Worm (Caenorhabditis elegans) whole organism, late embryonic: ENCODE data around the gene W07G4.5.

Source experiments
- C08G9.2 ChIP-seq: sonication (generic microtip); optimal IDR thresholded peaks from 2 replicates; lab custom pipeline; 2016; ENCODE audit warnings: mild to moderate bottlenecking, missing genetic modification characterization, moderate library complexity, missing compliant biosample characterization
- C38D4.7 ChIP-seq: fragments of 200-800 bp; sonication (Bioruptor generic); optimal IDR thresholded peaks from 2 replicates; lab custom pipeline; 2018; ENCODE audit warnings: mild to moderate bottlenecking, missing genetic modification characterization, moderate library complexity, missing compliant biosample characterization
- F13H6.1 ChIP-seq: sonication (generic microtip); optimal IDR thresholded peaks from 2 replicates; lab custom pipeline; 2016; ENCODE audit warnings: missing genetic modification characterization, missing compliant biosample characterization
- K02D7.2 ChIP-seq: sonication (generic microtip); optimal IDR thresholded peaks from 2 replicates; lab custom pipeline; 2017; ENCODE audit warnings: mild to moderate bottlenecking, missing genetic modification characterization, missing compliant biosample characterization
- T23F11.4 ChIP-seq: fragments of 200-800 bp; sonication (Bioruptor generic); optimal IDR thresholded peaks from 2 replicates; lab custom pipeline; 2018; ENCODE audit warnings: mild to moderate bottlenecking, missing genetic modification characterization, missing compliant biosample characterization
- Y22D7AL.16 ChIP-seq: sonication (generic microtip); optimal IDR thresholded peaks from 2 replicates; lab custom pipeline; 2016; ENCODE audit warnings: missing genetic modification characterization, missing compliant biosample characterization
- ama-1 ChIP-seq: fragments of 150-350 bp; optimal IDR thresholded peaks from 2 replicates; lab custom pipeline; 2014
- ceh-14 ChIP-seq: sonication (generic microtip); optimal IDR thresholded peaks from 2 replicates; lab custom pipeline; 2016; ENCODE audit warnings: missing genotype, missing genetic modification characterization, missing compliant biosample characterization
- ceh-18 ChIP-seq: sonication (generic microtip); optimal IDR thresholded peaks from 2 replicates; lab custom pipeline; 2016; ENCODE audit warnings: missing genetic modification characterization, missing compliant biosample characterization
- ceh-19 ChIP-seq: fragments of 200-800 bp; sonication (Bioruptor generic); optimal IDR thresholded peaks from 2 replicates; lab custom pipeline; 2018; ENCODE audit warnings: mild to moderate bottlenecking, missing genetic modification characterization, missing compliant biosample characterization
- ceh-2 ChIP-seq: sonication (generic microtip); optimal IDR thresholded peaks from 2 replicates; lab custom pipeline; 2016; ENCODE audit warnings: missing genotype, missing genetic modification characterization, missing compliant biosample characterization
- ceh-22 ChIP-seq: sonication (generic microtip); optimal IDR thresholded peaks from 2 replicates; lab custom pipeline; 2017; ENCODE audit warnings: missing biosample characterization, missing genetic modification characterization
- ceh-24 ChIP-seq: sonication (generic microtip); optimal IDR thresholded peaks from 2 replicates; lab custom pipeline; 2016; ENCODE audit warnings: mild to moderate bottlenecking, missing genetic modification characterization, missing compliant biosample characterization
- ceh-30 ChIP-seq: fragments of 150-350 bp; optimal IDR thresholded peaks from 2 replicates; lab custom pipeline; 2014; ENCODE audit warnings: missing biosample characterization, missing genetic modification characterization
- che-1 ChIP-seq: sonication (generic microtip); optimal IDR thresholded peaks from 2 replicates; lab custom pipeline; 2016; ENCODE audit warnings: mild to moderate bottlenecking, missing genetic modification characterization, missing compliant biosample characterization
- dmd-4 ChIP-seq: sonication (generic microtip); optimal IDR thresholded peaks from 2 replicates; lab custom pipeline; 2016; ENCODE audit warnings: borderline replicate concordance, missing genetic modification characterization, missing compliant biosample characterization
- dve-1 ChIP-seq: sonication (generic microtip); optimal IDR thresholded peaks from 2 replicates; lab custom pipeline; 2017; ENCODE audit warnings: antibody characterized with exemption, mild to moderate bottlenecking, missing genetic modification characterization, missing compliant biosample characterization
- ets-4 ChIP-seq: sonication (generic microtip); optimal IDR thresholded peaks from 2 replicates; lab custom pipeline; 2016; ENCODE audit warnings: missing genetic modification characterization, missing compliant biosample characterization
- eyg-1 ChIP-seq: sonication (generic microtip); optimal IDR thresholded peaks from 2 replicates; lab custom pipeline; 2016; ENCODE audit warnings: missing genotype, missing genetic modification characterization, missing compliant biosample characterization
- fax-1 ChIP-seq: sonication (generic microtip); optimal IDR thresholded peaks from 2 replicates; lab custom pipeline; 2016; ENCODE audit warnings: missing genotype, missing genetic modification characterization, missing compliant biosample characterization
- fkh-6 ChIP-seq: sonication (generic microtip); optimal IDR thresholded peaks from 2 replicates; lab custom pipeline; 2016; ENCODE audit warnings: missing genetic modification characterization, missing compliant biosample characterization
- gmeb-2 ChIP-seq: sonication (generic microtip); optimal IDR thresholded peaks from 2 replicates; lab custom pipeline; 2016; ENCODE audit warnings: missing genetic modification characterization, inconsistent platforms, missing compliant biosample characterization
- hlh-15 ChIP-seq: sonication (generic microtip); optimal IDR thresholded peaks from 2 replicates; lab custom pipeline; 2016; ENCODE audit warnings: missing genetic modification characterization, missing compliant biosample characterization
- hlh-30 ChIP-seq: sonication (generic microtip); optimal IDR thresholded peaks from 2 replicates; lab custom pipeline; 2017; ENCODE audit warnings: antibody characterized with exemption, missing genetic modification characterization, missing compliant biosample characterization; ENCODE audit not compliant: insufficient read depth
- hlh-6 ChIP-seq: sonication (generic microtip); optimal IDR thresholded peaks from 2 replicates; lab custom pipeline; 2016; ENCODE audit warnings: missing genotype, missing genetic modification characterization, missing compliant biosample characterization
- lin-11 ChIP-seq: fragments of 200-800 bp; sonication (Bioruptor generic); optimal IDR thresholded peaks from 2 replicates; lab custom pipeline; 2018; ENCODE audit warnings: mild to moderate bottlenecking, missing genetic modification characterization, missing compliant biosample characterization
- madf-2 ChIP-seq: sonication (generic microtip); optimal IDR thresholded peaks from 2 replicates; lab custom pipeline; 2017; ENCODE audit warnings: missing genetic modification characterization, missing compliant biosample characterization
- mec-3 ChIP-seq: sonication (generic microtip); optimal IDR thresholded peaks from 2 replicates; lab custom pipeline; 2016; ENCODE audit warnings: borderline replicate concordance, missing genetic modification characterization, missing compliant biosample characterization
- nfya-1 ChIP-seq: sonication (generic microtip); optimal IDR thresholded peaks from 2 replicates; lab custom pipeline; 2017; ENCODE audit warnings: missing genetic modification characterization, mild to moderate bottlenecking, missing compliant biosample characterization, antibody characterized with exemption, moderate library complexity
- nhr-232 ChIP-seq: sonication (generic microtip); optimal IDR thresholded peaks from 2 replicates; lab custom pipeline; 2016; ENCODE audit warnings: missing genetic modification characterization, missing compliant biosample characterization
- npax-4 ChIP-seq: sonication (generic microtip); optimal IDR thresholded peaks from 2 replicates; lab custom pipeline; 2016; ENCODE audit warnings: missing genetic modification characterization, missing compliant biosample characterization
- odd-2 ChIP-seq: sonication (generic microtip); optimal IDR thresholded peaks from 2 replicates; lab custom pipeline; 2017; ENCODE audit warnings: antibody characterized with exemption, mild to moderate bottlenecking, missing genetic modification characterization, missing compliant biosample characterization
- pag-3 ChIP-seq: sonication (generic microtip); optimal IDR thresholded peaks from 2 replicates; lab custom pipeline; 2016; ENCODE audit warnings: missing compliant biosample characterization, missing genetic modification characterization, borderline replicate concordance
- pax-1 ChIP-seq: fragments of 150-350 bp; optimal IDR thresholded peaks from 2 replicates; lab custom pipeline; 2014; ENCODE audit warnings: missing biosample characterization, missing genetic modification characterization
- pha-4 ChIP-seq: fragments of 150-350 bp; optimal IDR thresholded peaks from 2 replicates; lab custom pipeline; 2018; ENCODE audit warnings: missing biosample characterization, missing genetic modification reagents, missing genetic modification characterization
- pqm-1 ChIP-seq: sonication (generic microtip); optimal IDR thresholded peaks from 2 replicates; lab custom pipeline; 2016; ENCODE audit warnings: missing genetic modification characterization, missing compliant biosample characterization
- pros-1 ChIP-seq: fragments of 150-350 bp; optimal IDR thresholded peaks from 2 replicates; lab custom pipeline; 2014; ENCODE audit warnings: missing biosample characterization, missing genetic modification reagents, missing genetic modification characterization
- sox-2 ChIP-seq: fragments of 200-800 bp; sonication (Bioruptor generic); IDR thresholded peaks from 2 replicates; pipeline ENCODE4 v1.3.6; 2022; ENCODE audit warnings: missing genetic modification reagents, missing genetic modification characterization, missing compliant biosample characterization
- sox-4 ChIP-seq: sonication (generic microtip); optimal IDR thresholded peaks from 2 replicates; lab custom pipeline; 2017; ENCODE audit warnings: mild to moderate bottlenecking, missing genetic modification characterization, inconsistent platforms, missing compliant biosample characterization
- syd-9 ChIP-seq: sonication (generic microtip); optimal IDR thresholded peaks from 2 replicates; lab custom pipeline; 2016; ENCODE audit warnings: mild to moderate bottlenecking, missing genetic modification characterization, moderate library complexity, missing compliant biosample characterization
- ttx-3 ChIP-seq: sonication (generic microtip); optimal IDR thresholded peaks from 2 replicates; lab custom pipeline; 2016; ENCODE audit warnings: missing genetic modification reagents, missing genetic modification characterization, missing compliant biosample characterization
- unc-3 ChIP-seq, 2 experiments: fragments of 200-800 bp in 1 of 2; sonication (Bioruptor generic) in 1 of 2; sonication (generic microtip) in 1 of 2; conservative IDR thresholded peaks in 1 of 2; optimal IDR thresholded peaks in 1 of 2; 2 replicates each; pipeline versions ENCODE4 v1.3.6 to Lab custom; 2016 to 2022; ENCODE audit warnings: missing compliant biosample characterization in 2 of 2, missing genetic modification characterization in 2 of 2, missing genetic modification reagents in 1 of 2
- unc-55 ChIP-seq: sonication (generic microtip); optimal IDR thresholded peaks from 2 replicates; lab custom pipeline; 2017; ENCODE audit warnings: missing biosample characterization, missing genetic modification reagents, missing genetic modification characterization
- unc-86 ChIP-seq: sonication (generic microtip); optimal IDR thresholded peaks from 2 replicates; lab custom pipeline; 2016; ENCODE audit warnings: missing genetic modification characterization, missing compliant biosample characterization
- zip-5 ChIP-seq: sonication (generic microtip); optimal IDR thresholded peaks from 2 replicates; lab custom pipeline; 2016; ENCODE audit warnings: missing genetic modification characterization, missing compliant biosample characterization
- ztf-16 ChIP-seq: sonication (generic microtip); optimal IDR thresholded peaks from 2 replicates; lab custom pipeline; 2017; ENCODE audit warnings: missing genetic modification characterization, missing compliant biosample characterization

W07G4.5 gene

DNA sequence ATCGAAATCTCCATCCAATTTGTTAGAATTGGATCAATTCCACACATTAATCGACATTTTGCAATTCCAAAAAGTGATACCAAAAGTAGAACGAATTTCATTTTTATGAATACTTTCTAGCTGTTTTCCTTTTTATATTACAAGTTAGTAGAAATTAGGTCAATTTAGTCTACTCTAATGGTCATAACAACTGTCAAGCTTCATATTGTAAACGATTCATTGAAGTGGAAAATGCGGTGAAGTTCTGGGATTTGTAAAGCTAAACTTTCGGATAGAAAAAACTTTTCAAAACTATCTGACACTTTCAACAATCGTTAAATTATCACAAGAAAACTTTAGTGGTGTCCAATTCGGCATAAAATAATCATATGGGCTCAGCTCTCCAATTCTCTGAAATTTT is 13.2 kb upstream of the W07G4.5 start, which contains the start of gene W07G4.7:
W07G4.7 (minus strand) TSS at position 101 of the 400 bp plus-strand sequence.
- TF ChIP-seq K02D7.2 (tag; lab: Kevin White, UChicago) (no peak), pax-1 (tag; lab: Kevin White, UChicago) (no peak), hlh-6 (no peak), che-1 (tag; lab: Kevin White, UChicago) (no peak), sox-2 (GFP tag; lab: Robert Waterston, UW) (no peak), zip-5 (tag; lab: Kevin White, UChicago) (no peak), lin-11 (tag; lab: Kevin White, UChicago) (no peak), C08G9.2 (tag; lab: Kevin White, UChicago) (no peak), ceh-14 (tag; lab: Kevin White, UChicago) (no peak), ceh-2 (no peak), dve-1 (no peak), ets-4 (tag; lab: Kevin White, UChicago) (no peak), nfya-1 (no peak), npax-4 (no peak), fkh-6 (no peak)
- TF ChIP-seq, all 69 proteins: peak for 0

DNA sequence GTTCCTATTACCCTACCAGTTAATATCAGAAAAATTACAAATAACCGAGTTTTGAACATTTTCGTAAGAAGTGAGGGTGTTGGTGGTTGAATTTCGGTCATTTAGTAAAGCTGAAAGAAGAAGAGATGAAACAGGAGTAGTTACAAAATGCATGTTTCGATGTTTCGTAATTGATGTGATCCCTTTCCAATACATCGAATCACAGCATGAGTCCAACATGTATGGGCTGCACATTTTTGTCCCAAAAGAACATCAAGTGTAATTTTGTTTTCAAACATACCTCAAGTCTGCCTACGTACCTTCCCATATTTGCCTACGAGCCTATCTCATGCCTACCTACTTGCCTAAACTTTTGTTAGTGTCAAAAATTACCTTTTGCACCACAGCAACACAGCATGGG is 11.3 kb upstream of the W07G4.5 start, which contains the start of gene W07G4.2:
W07G4.2 (minus strand) TSS at position 101 of the 400 bp plus-strand sequence.
- TF ChIP-seq unc-55 (no peak), pag-3 (tag; lab: Kevin White, UChicago) (no peak), syd-9 (tag; lab: Kevin White, UChicago) (no peak), T23F11.4 (no peak), Y22D7AL.16 (tag; lab: Kevin White, UChicago) (no peak), ama-1 (lab: Kevin White, UChicago) (no peak), pqm-1 (tag; lab: Kevin White, UChicago) (no peak), unc-86 (tag; lab: Kevin White, UChicago) (no peak), gmeb-2 (no peak), lin-11 (tag; lab: Kevin White, UChicago) (no peak), ttx-3 (tag; lab: Kevin White, UChicago) (no peak), mec-3 (tag; lab: Kevin White, UChicago) (no peak), npax-4 (no peak), ceh-19 (no peak), nhr-232 (no peak), C08G9.2 (tag; lab: Kevin White, UChicago) (no peak), pros-1 (tag; lab: Kevin White, UChicago) (no peak), sox-2 (GFP tag; lab: Robert Waterston, UW) (no peak)

DNA sequence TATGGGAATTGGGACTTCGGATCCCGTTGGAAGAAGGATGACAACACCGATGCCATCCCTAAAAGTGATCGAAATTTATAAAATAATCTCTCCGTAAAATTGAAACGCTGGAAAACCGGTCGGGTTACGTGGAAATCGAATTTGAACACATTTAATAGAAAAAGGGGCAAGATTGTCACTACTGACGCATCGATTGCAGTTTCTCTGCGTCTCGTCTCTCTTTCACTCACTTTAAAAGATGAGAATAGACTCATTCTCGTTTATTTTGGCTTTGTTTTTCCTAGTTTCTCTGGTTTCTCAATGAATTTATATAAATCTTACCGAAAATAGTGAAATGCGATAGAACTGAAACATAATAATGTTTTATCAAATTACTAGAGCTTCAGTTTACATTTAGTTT is 6.1 kb upstream of the W07G4.5 start, which contains the start of gene scyl-1:
scyl-1 (minus strand) TSS at position 56 of the 400 bp plus-strand sequence.
- TF ChIP-seq hlh-30 (no peak), unc-3 (GFP tag; conservative IDR thresholded peaks at IDR 0.05; lab: Robert Waterston, UW) (no peak), unc-3 (tag; optimal IDR thresholded peaks at IDR 0.05; lab: Kevin White, UChicago) (no peak), pros-1 (tag; lab: Kevin White, UChicago) (no peak), unc-55 (peak; percentile 68), dmd-4 (tag; lab: Kevin White, UChicago) (no peak), dve-1 (peak; percentile 23), ceh-24 (tag; lab: Kevin White, UChicago) (no peak), pax-1 (tag; lab: Kevin White, UChicago) (no peak), fax-1 (tag; lab: Kevin White, UChicago) (no peak), nfya-1 (peak; percentile 65), ceh-30 (no peak), ceh-18 (tag; lab: Kevin White, UChicago) (peak; percentile 44), ets-4 (tag; lab: Kevin White, UChicago) (no peak), pag-3 (tag; lab: Kevin White, UChicago) (no peak), npax-4 (no peak), ztf-16 (no peak), pha-4 (tag; lab: Kevin White, UChicago) (no peak), K02D7.2 (tag; lab: Kevin White, UChicago) (no peak), syd-9 (tag; lab: Kevin White, UChicago) (peak; percentile 16), sox-4 (tag; lab: Kevin White, UChicago) (peak; percentile 32), eyg-1 (tag; lab: Kevin White, UChicago) (no peak), gmeb-2 (peak; percentile 27), unc-86 (tag; lab: Kevin White, UChicago) (no peak), zip-5 (tag; lab: Kevin White, UChicago) (peak; percentile 15), ttx-3 (tag; lab: Kevin White, UChicago) (no peak), hlh-15 (tag; lab: Kevin White, UChicago) (no peak), Y22D7AL.16 (tag; lab: Kevin White, UChicago) (no peak), ceh-19 (peak; percentile 28), odd-2 (tag; lab: Kevin White, UChicago) (no peak), madf-2 (tag; lab: Kevin White, UChicago) (no peak), F13H6.1 (no peak), ceh-22 (tag; lab: Kevin White, UChicago) (no peak), C38D4.7 (GFP tag; lab: Kevin White, UChicago) (no peak), hlh-6 (no peak)
